Worm (Caenorhabditis elegans): ENCODE measurements around the gene Y49F6B.12.
"Not testable (repeated sequence)": the region's sequence is repeated elsewhere in the genome, so short reads cannot be mapped to it uniquely, and the experiment has no call there.

Gene Y49F6B.12

DNA sequence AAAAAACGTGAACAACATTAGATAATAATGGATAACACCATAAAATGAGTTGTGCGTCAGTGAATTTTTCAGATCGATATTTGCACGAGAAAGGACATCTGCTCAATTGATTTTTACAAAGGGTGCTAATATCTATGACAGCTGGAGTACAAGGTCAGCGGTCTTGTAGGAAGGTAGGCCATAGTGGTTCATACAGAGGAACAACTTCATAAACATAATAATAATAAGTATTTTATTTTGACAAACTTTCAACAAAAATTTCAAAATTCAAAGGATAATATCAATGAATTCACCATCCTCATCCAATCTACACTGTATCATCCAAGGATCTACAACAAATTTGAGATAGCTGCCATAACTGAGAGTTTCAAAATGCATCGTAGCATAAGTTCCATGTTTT is 5.0 kb upstream of the Y49F6B.12 start, which contains the start of gene fbxb-104:
Gene fbxb-104 (minus strand): TSS at position 101 of the 400 bp plus-strand sequence.
- TF ChIP-seq unc-62 (GFP tag; optimal IDR thresholded peaks at IDR 0.05): no peak

ce11 chrII:3476536-3476935 is 4.3 kb upstream of the Y49F6B.12 start:
- no peak for TF ChIP-seq unc-62 (GFP tag; optimal IDR thresholded peaks at IDR 0.05)

DNA sequence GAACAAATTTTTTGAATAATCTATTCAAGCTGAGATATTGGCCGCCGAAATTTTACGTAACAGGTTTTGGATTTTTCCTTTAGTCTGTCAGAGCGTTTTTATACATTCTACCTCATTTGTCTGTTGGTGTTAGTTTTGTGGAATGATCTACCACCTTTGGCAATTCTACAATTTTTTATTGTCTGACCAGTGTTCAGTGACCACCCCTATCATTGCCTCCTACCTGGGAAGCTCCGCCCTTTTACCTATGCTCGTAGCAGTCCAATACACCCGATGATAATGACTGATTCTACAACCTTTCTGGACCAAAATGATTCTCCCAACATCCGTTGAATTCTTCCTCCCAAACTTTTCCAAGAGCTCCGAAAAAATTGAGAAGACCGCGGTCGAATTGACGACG is 1.5 kb upstream of the Y49F6B.12 start, which contains the start of gene sdz-32:
Gene sdz-32 (plus strand): TSS at position 301 of the 400 bp plus-strand sequence.
- no peak for TF ChIP-seq unc-62 (GFP tag; optimal IDR thresholded peaks at IDR 0.05)

- no peak for TF ChIP-seq unc-62 (GFP tag; optimal IDR thresholded peaks at IDR 0.05)
Observed at ce11 chrII:3472817-3473216, 601 bp upstream of the Y49F6B.12 start, which contains the start of gene Y49F6B.6. Y49F6B.6 (plus strand) TSS chrII:3473117.

ce11 chrII:3471603-3472002 is 613 bp downstream of the Y49F6B.12 start, which contains the start of gene Y49F6B.13:
Y49F6B.13 (minus strand) TSS chrII:3471703.
- TF ChIP-seq unc-62 (GFP tag; optimal IDR thresholded peaks at IDR 0.05): no peak

DNA sequence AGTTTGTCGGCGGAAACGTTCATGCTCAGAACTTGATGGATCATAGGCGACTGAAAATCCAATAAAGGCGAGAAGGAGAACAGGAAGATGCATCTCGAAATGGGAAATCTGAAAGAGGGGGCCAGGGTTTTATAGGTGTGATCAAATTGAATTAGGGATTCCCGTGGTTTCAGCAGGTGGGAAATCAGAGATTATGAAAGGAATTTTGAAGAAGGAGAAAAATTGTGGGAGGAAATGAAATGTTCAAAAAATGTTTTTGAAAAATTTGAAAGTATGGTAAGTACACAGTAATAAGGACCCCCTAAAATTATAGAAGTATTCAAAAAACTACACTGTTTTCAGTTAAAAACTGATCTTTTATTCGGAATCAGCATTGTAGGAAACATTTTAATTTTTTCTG is 1.7 kb downstream of the Y49F6B.12 start, which contains the start of gene Y49F6B.20:
Gene Y49F6B.20 (minus strand): TSS at position 101 of the 400 bp plus-strand sequence.
- TF ChIP-seq unc-62 (GFP tag; optimal IDR thresholded peaks at IDR 0.05): no peak

DNA sequence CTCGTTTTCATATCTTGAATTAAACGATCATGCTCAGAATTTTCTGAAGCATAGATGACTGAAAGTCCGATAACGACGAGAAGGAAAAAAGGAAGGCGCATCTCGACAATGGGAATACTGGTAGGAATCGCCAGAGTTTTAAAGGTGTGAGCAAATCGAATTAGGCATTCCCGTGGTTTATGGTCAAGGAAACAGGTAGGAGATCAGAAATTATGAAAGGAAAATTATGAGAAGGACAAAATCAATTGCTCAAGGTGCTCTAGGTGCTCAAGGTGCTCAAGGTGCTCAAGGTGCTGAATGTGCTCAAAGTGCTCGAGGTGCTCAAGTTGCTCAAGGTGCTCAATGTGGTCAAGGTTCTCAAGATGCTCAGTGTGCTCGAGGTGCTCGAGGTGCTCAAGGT is 7.6 kb downstream of the Y49F6B.12 start, which contains the start of gene C16C8.10:
Gene C16C8.10 (minus strand): TSS at position 101 of the 400 bp plus-strand sequence.
- not testable (repeated sequence) for TF ChIP-seq unc-62 (GFP tag; optimal IDR thresholded peaks at IDR 0.05)

- TF ChIP-seq unc-62 (GFP tag; optimal IDR thresholded peaks at IDR 0.05): no peak
Observed at ce11 chrII:3463097-3463496, 9.1 kb downstream of the Y49F6B.12 start, which contains the start of gene C16C8.9. C16C8.9 (minus strand) TSS chrII:3463197.

ce11 chrII:3461586-3461985 is 10.6 kb downstream of the Y49F6B.12 start, which contains the start of gene C16C8.8:
C16C8.8 (minus strand) TSS chrII:3461686.
- no peak for TF ChIP-seq unc-62 (GFP tag; optimal IDR thresholded peaks at IDR 0.05)

DNA sequence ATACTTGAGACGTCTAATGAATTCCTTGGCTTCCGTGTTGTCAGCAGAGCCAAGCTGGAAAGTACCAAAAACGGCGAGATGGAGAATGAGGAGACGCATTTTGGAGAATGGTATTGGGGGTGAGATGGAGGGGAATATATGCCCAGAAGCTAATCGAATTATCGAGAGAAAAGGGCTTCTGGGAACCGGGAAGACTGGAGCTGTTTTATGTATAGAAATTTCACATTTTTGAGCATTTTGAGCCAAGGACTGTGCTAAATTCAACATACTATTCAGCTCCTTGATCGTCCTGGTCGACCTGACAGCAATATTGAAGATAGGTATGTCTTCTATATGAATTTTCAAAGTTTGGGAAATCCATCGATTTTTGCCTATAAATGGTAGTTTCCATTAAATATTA is 12.2 kb downstream of the Y49F6B.12 start, which contains the start of gene C16C8.7:
Gene C16C8.7 (minus strand): TSS at position 101 of the 400 bp plus-strand sequence.
- TF ChIP-seq unc-62 (GFP tag; optimal IDR thresholded peaks at IDR 0.05): no peak

ce11 chrII:3459199-3459598 is 13.0 kb downstream of the Y49F6B.12 start:
- no peak for TF ChIP-seq unc-62 (GFP tag; optimal IDR thresholded peaks at IDR 0.05)

- TF ChIP-seq unc-62 (GFP tag; optimal IDR thresholded peaks at IDR 0.05): no peak
Observed at ce11 chrII:3458209-3458608, 14.0 kb downstream of the Y49F6B.12 start, which contains the start of the genes C16C8.26 and C16C8.19. C16C8.26 (minus strand) TSS chrII:3458309. C16C8.19 (plus strand) TSS chrII:3458487.

DNA sequence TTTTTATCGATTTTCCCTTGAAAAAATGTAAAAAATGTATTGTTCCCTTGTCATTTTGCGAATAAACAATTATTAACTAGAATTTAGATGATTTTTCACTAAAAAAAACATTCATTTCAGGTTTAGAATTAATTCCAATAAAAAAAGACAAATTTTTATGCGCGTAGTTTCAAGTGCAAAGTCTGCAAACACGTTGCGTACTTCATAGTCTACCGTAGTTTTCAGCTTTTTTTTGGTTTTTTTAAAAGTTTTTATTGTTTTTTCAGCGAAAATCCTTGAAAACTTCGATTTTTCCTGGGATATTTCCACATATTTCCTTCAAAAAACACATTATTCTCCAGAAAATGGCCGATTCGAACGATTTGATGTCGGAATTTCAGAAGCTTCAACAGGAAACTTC is 18.7 kb downstream of the Y49F6B.12 start, which contains the start of gene C16C8.11:
Gene C16C8.11 (plus strand): TSS at position 188 of the 400 bp plus-strand sequence.
- TF ChIP-seq unc-62 (GFP tag; optimal IDR thresholded peaks at IDR 0.05): no peak

- no peak for TF ChIP-seq unc-62 (GFP tag; optimal IDR thresholded peaks at IDR 0.05)
Observed at ce11 chrII:3452421-3452820, 19.8 kb downstream of the Y49F6B.12 start, which contains the start of gene C16C8.12. C16C8.12 (plus strand) TSS chrII:3452721.

- TF ChIP-seq unc-62 (GFP tag; optimal IDR thresholded peaks at IDR 0.05): not testable (repeated sequence)
Observed at ce11 chrII:3449514-3449913, 22.7 kb downstream of the Y49F6B.12 start, which contains the start of gene C16C8.14. C16C8.14 (plus strand) TSS chrII:3449814.

DNA sequence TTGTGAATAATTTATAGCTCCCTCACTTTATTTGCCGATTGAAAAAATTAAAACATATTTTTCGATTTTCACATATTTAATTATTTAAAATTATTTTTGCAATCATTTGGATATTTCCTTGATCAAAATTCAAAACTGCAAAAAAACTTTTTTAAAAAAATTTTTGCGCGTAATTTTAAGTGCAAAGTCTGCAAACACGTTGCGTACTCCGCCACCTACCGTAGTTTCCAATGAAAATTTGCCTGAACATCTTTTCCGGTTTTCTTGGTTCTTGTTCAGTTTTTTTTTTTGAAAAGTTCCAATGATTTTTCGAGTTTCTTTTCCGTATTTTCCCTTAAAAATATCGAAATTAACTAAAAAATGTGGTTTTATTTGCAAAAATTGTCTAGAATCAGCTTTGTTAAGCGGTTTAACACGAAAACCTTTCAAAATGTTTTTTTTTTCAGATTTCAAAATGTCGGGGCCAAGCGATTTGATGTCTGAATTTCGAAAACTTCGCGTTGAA is 23.4 kb downstream of the Y49F6B.12 start, which contains the start of gene C16C8.25:
Gene C16C8.25 (plus strand): TSS at position 455 of the 505 bp plus-strand sequence.
- no peak for TF ChIP-seq unc-62 (GFP tag; optimal IDR thresholded peaks at IDR 0.05)

ce11 chrII:3447906-3448305 is 24.3 kb downstream of the Y49F6B.12 start, which contains the start of gene C16C8.21:
C16C8.21 (plus strand) TSS chrII:3448206.
- TF ChIP-seq unc-62 (GFP tag; optimal IDR thresholded peaks at IDR 0.05): no peak

All from whole organism, dauer.